Fruit fly (Drosophila melanogaster) whole organism, adult: ENCODE results near the gene trem.

ENCODE experiments used
- CG11617 ChIP-seq: fragments of 200-800 bp; sonication (Bioruptor generic); optimal IDR thresholded peaks from 2 replicates; lab custom pipeline; 2017; ENCODE audit warnings: mild to moderate bottlenecking, missing biosample characterization, missing genetic modification reagents, missing genetic modification characterization
- CG12768 ChIP-seq: fragments of 200-800 bp; sonication (Bioruptor generic); optimal IDR thresholded peaks from 2 replicates; lab custom pipeline; 2017; ENCODE audit warnings: missing biosample characterization, missing genetic modification characterization, mild to moderate bottlenecking, moderate library complexity, missing genetic modification reagents
- CG14711 ChIP-seq: fragments of 200-800 bp; sonication (Bioruptor generic); optimal IDR thresholded peaks from 2 replicates; lab custom pipeline; 2018; ENCODE audit warnings: missing biosample characterization, mild to moderate bottlenecking, missing genetic modification characterization, moderate library complexity
- CG1620 ChIP-seq: fragments of 200-800 bp; sonication (Bioruptor generic); optimal IDR thresholded peaks from 2 replicates; lab custom pipeline; 2016; ENCODE audit warnings: missing biosample characterization, missing genetic modification characterization
- CG33017 ChIP-seq: fragments of 200-800 bp; sonication (Bioruptor generic); optimal IDR thresholded peaks from 2 replicates; lab custom pipeline; 2018; ENCODE audit warnings: missing biosample characterization, mild to moderate bottlenecking, missing genetic modification characterization, moderate library complexity
- CG5204 ChIP-seq: fragments of 200-800 bp; sonication (Bioruptor generic); optimal IDR thresholded peaks from 2 replicates; lab custom pipeline; 2016; ENCODE audit warnings: missing biosample characterization, missing genetic modification characterization
- CG7045 ChIP-seq: fragments of 200-800 bp; sonication (Bioruptor generic); optimal IDR thresholded peaks from 2 replicates; lab custom pipeline; 2017; ENCODE audit warnings: missing biosample characterization, mild to moderate bottlenecking, missing genetic modification characterization
- CG7101 ChIP-seq: fragments of 200-800 bp; sonication (Bioruptor generic); optimal IDR thresholded peaks from 2 replicates; lab custom pipeline; 2018; ENCODE audit warnings: missing biosample characterization, mild to moderate bottlenecking, missing genetic modification characterization, moderate library complexity
- Clk ChIP-seq: fragments of 200-800 bp; sonication (Bioruptor generic); optimal IDR thresholded peaks from 2 replicates; lab custom pipeline; 2017; ENCODE audit warnings: missing biosample characterization, missing genetic modification characterization
- Crg-1 ChIP-seq: fragments of 200-800 bp; sonication (Bioruptor generic); optimal IDR thresholded peaks from 2 replicates; lab custom pipeline; 2016; ENCODE audit warnings: missing biosample characterization, missing genetic modification characterization
- Hr96 ChIP-seq: fragments of 200-800 bp; sonication (Bioruptor generic); optimal IDR thresholded peaks from 2 replicates; lab custom pipeline; 2016; ENCODE audit warnings: missing biosample characterization, missing genetic modification characterization
- Mnt ChIP-seq: fragments of 200-800 bp; sonication (Bioruptor generic); optimal IDR thresholded peaks from 2 replicates; lab custom pipeline; 2016; ENCODE audit warnings: missing biosample characterization, mild to moderate bottlenecking, missing genetic modification characterization
- bab1 ChIP-seq: fragments of 200-800 bp; sonication (Bioruptor generic); optimal IDR thresholded peaks from 3 replicates; lab custom pipeline; 2019; ENCODE audit warnings: missing biosample characterization, mild to moderate bottlenecking, missing genetic modification characterization, moderate library complexity
- cic ChIP-seq: fragments of 200-800 bp; sonication (Bioruptor generic); optimal IDR thresholded peaks from 2 replicates; lab custom pipeline; 2017; ENCODE audit warnings: missing biosample characterization, mild to moderate bottlenecking, missing genetic modification characterization, moderate library complexity
- cnc ChIP-seq, 2 experiments: fragments of >200 bp; optimal IDR thresholded peaks; 2 replicates each; lab custom pipeline; 2017
- kay ChIP-seq: fragments of 200-800 bp; sonication (Bioruptor generic); peaks from one replicate; lab custom pipeline; 2016; ENCODE audit warnings: missing biosample characterization, missing genetic modification characterization, borderline replicate concordance
- ovo ChIP-seq: fragments of 200-800 bp; sonication (Bioruptor generic); optimal IDR thresholded peaks from 2 replicates; lab custom pipeline; 2016; ENCODE audit warnings: missing biosample characterization, missing genetic modification characterization
- pad ChIP-seq: fragments of 200-800 bp; sonication (Bioruptor generic); optimal IDR thresholded peaks from 3 replicates; lab custom pipeline; 2017; ENCODE audit warnings: missing biosample characterization, missing genetic modification characterization, mild to moderate bottlenecking, moderate library complexity, missing genetic modification reagents
- tj ChIP-seq: fragments of 200-800 bp; sonication (Bioruptor generic); optimal IDR thresholded peaks from 3 replicates; lab custom pipeline; 2017; ENCODE audit warnings: missing biosample characterization, mild to moderate bottlenecking, missing genetic modification characterization, moderate library complexity
- toe ChIP-seq: fragments of 200-800 bp; sonication (Bioruptor generic); optimal IDR thresholded peaks from 2 replicates; lab custom pipeline; 2016; ENCODE audit warnings: missing biosample characterization, missing genetic modification characterization

trem gene

DNA sequence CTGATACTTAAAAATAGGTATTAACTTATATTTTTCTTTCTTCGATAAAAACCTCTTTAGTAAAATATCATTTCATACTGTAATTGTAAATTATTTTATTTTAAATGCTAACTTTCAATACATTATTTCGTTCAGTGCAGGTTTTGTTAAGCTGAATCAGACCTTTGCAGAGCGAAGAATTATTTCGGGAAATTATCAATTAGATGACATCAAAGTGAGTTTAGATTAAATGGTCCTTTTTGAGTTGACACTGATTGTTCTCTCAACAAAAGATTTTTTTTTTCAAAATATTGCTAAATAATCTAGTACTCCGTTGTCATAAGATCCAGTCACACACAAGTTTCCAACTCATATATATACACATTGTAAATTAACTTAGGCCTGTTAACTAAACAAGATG lies 11.3 kb upstream of the trem start, which contains the start of the genes CG33934 and Indy-2:
Gene CG33934 (plus strand): TSS at position 301 of the 400 bp plus-strand sequence.
Gene Indy-2 (plus strand): TSS at position 301 of the 400 bp plus-strand sequence.
- no peak for TF ChIP-seq CG7045 (GFP tag; lab: Kevin White, UChicago)
- no peak for TF ChIP-seq toe (GFP tag; lab: Kevin White, UChicago)
- TF ChIP-seq CG11617, result no peak
- TF ChIP-seq CG5204, result no peak
- TF ChIP-seq Crg-1 (GFP tag; lab: Kevin White, UChicago), result no peak
- TF ChIP-seq bab1 (GFP tag; lab: Kevin White, UChicago), result no peak
- no peak for TF ChIP-seq Mnt (GFP tag; lab: Kevin White, UChicago)
- TF ChIP-seq CG1620 (GFP tag; lab: Kevin White, UChicago), result no peak
- no peak for TF ChIP-seq cnc (optimal IDR thresholded peaks at IDR 0.05; lab: Kevin White, UChicago)
- TF ChIP-seq tj (GFP tag; lab: Kevin White, UChicago), result no peak
- no peak for TF ChIP-seq kay (GFP tag; lab: Kevin White, UChicago)
- TF ChIP-seq CG14711, result no peak
- no peak for TF ChIP-seq CG7101 (tag; lab: Kevin White, UChicago)

DNA sequence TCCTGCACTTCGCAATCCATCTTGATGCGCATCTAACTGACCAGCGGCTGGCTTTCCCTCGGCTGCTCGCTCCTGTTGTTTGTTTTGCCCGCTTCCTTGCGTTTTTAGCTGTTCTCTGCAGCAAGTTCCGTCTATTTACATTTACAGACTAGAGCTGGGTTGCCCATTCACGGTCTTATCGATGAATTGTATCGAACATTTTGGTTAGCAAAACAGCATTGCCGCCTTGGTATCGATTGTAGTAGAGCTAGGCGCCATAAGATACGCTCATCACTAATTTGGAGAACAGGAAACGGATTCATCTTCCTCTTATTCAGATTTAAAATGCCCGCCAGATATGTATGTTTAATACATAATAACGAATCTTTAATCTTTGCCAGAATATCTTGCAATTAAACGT lies 4.8 kb upstream of the trem start, which contains the start of gene Regnase-1:
Gene Regnase-1 (minus strand): TSS at position 170 of the 400 bp plus-strand sequence.
- TF ChIP-seq pad (GFP tag; lab: Kevin White, UChicago) (peak; percentile 78), Clk (GFP tag; lab: Kevin White, UChicago) (peak; percentile 22), CG33017 (tag; lab: Kevin White, UChicago) (peak; percentile 83), tj (GFP tag; lab: Kevin White, UChicago) (peak; percentile 63), toe (GFP tag; lab: Kevin White, UChicago) (peak; percentile 72), CG7101 (tag; lab: Kevin White, UChicago) (peak; percentile 92), cnc (optimal IDR thresholded peaks at IDR 0.05; lab: Kevin White, UChicago) (no peak), kay (GFP tag; lab: Kevin White, UChicago) (no peak), CG11617 (peak; percentile 90), Mnt (GFP tag; lab: Kevin White, UChicago) (peak; percentile 78), CG7045 (GFP tag; lab: Kevin White, UChicago) (peak; percentile 91), ovo (GFP tag; lab: Kevin White, UChicago) (peak; percentile 81), Crg-1 (GFP tag; lab: Kevin White, UChicago) (peak; percentile 85), bab1 (GFP tag; lab: Kevin White, UChicago) (peak; percentile 96), CG5204 (peak; percentile 63), CG1620 (GFP tag; lab: Kevin White, UChicago) (peak; percentile 89), CG14711 (peak; percentile 83), cic (GFP tag; lab: Kevin White, UChicago) (peak; percentile 62), Hr96 (GFP tag; lab: Kevin White, UChicago) (peak; percentile 87), CG12768 (GFP tag; lab: Kevin White, UChicago) (peak; percentile 81)

DNA sequence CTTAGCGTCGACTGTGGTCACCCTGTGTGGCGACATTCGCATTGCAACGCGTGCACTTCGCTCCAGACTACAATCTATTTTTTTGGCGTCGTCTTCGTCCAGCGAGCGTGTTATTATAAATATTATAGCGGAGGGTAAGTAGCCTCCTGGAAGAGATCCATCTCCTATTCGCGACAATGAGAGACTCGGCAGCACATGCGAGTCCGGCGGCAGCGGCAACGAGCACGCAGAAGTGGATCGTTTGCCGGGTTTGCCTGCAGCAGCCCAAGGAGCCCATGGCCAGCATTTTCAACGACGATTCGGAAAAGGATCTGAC lies 613 bp upstream of the trem start, which contains the start of gene idc:
Gene idc (plus strand): TSS at position 60 of the 316 bp plus-strand sequence.
- TF ChIP-seq tj (GFP tag; lab: Kevin White, UChicago) (no peak), CG5204 (no peak), CG11617 (peak; percentile 59)

DNA sequence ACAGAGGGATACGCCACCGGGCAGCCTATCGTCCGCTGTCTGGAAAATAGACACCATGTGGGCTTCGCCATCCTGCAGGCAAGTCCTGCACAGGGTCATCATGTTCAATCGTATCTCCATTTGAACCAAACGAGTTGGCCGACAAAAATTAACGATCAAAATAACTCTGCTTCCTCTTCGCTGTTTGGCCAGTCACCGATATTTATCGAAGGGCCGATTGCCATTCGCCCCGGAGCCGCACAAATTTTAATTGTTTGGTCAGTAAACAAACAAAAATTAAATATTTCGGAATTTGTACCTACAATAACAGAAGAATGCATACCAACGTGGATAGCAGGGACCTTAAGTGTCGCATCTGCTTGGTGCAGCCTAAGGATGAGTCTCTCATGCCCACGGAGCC lies 3.3 kb downstream of the trem start, which contains the start of the genes CG4424 and CG4854:
Gene CG4424 (minus strand): TSS at position 200 of the 400 bp plus-strand sequence.
Gene CG4854 (plus strand): TSS at position 218 of the 400 bp plus-strand sequence.
- TF ChIP-seq cic (GFP tag; lab: Kevin White, UChicago) (no peak), tj (GFP tag; lab: Kevin White, UChicago) (no peak), Mnt (GFP tag; lab: Kevin White, UChicago) (no peak), kay (GFP tag; lab: Kevin White, UChicago) (no peak), CG5204 (no peak), CG7101 (tag; lab: Kevin White, UChicago) (no peak), cnc (optimal IDR thresholded peaks at IDR 0.05; lab: Kevin White, UChicago) (no peak), CG12768 (GFP tag; lab: Kevin White, UChicago) (no peak), CG14711 (no peak), CG11617 (no peak), ovo (GFP tag; lab: Kevin White, UChicago) (no peak), Clk (GFP tag; lab: Kevin White, UChicago) (no peak), CG7045 (GFP tag; lab: Kevin White, UChicago) (no peak), pad (GFP tag; lab: Kevin White, UChicago) (no peak), Hr96 (GFP tag; lab: Kevin White, UChicago) (no peak)

DNA sequence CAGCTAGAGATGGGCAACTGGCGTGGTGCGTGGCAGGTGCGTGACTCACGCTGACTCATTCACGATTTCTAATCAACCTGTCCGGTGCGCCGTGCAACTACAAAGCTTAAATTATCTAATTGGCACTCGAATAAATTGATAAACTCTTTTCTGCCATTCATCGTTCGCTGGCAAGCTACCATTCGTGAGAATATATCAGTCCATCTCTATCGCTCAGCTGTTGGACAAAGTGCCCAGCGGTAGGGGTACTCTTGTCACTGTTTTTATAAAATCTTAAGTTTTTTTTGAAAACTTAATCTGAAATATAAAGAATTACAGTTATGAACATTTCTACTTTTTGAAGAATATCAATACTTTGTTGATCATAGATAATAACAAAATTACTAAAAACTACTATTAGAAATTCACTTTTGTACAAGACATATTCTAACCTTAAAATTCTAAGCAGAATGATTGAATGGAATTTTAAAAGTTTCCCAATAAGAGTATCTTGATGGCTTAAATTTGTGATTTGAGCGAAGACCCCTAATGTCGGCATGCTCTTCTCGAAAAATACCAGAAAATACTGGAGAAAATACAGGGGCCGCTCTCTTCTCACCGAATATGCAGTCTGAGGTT lies 9.8 kb downstream of the trem start, which contains the start of the genes PIG-L and psidin:
Gene PIG-L (minus strand): TSS at position 187 of the 618 bp plus-strand sequence.
Gene psidin (plus strand): TSS at position 553 of the 618 bp plus-strand sequence.
- peak; percentile 58 for TF ChIP-seq CG12768 (GFP tag; lab: Kevin White, UChicago)
- peak; percentile 10 for TF ChIP-seq Clk (GFP tag; lab: Kevin White, UChicago)
- peak; percentile 59 for TF ChIP-seq CG14711
- peak; percentile 84 for TF ChIP-seq toe (GFP tag; lab: Kevin White, UChicago)
- no peak for TF ChIP-seq cnc (optimal IDR thresholded peaks at IDR 0.05; lab: Kevin White, UChicago)
- peak; percentile 94 for TF ChIP-seq CG5204
- TF ChIP-seq ovo (GFP tag; lab: Kevin White, UChicago), result peak; percentile 62
- peak; percentile 80 for TF ChIP-seq CG7101 (tag; lab: Kevin White, UChicago)
- peak; percentile 85 for TF ChIP-seq CG7045 (GFP tag; lab: Kevin White, UChicago)
- TF ChIP-seq CG11617, result peak; percentile 92
- TF ChIP-seq Crg-1 (GFP tag; lab: Kevin White, UChicago), result peak; percentile 64
- peak; percentile 25 for TF ChIP-seq bab1 (GFP tag; lab: Kevin White, UChicago)
- TF ChIP-seq pad (GFP tag; lab: Kevin White, UChicago), result peak; percentile 61
- peak; percentile 26 for TF ChIP-seq Mnt (GFP tag; lab: Kevin White, UChicago)
- TF ChIP-seq kay (GFP tag; lab: Kevin White, UChicago), result no peak
- TF ChIP-seq Hr96 (GFP tag; lab: Kevin White, UChicago), result peak; percentile 86
- peak; percentile 14 for TF ChIP-seq cic (GFP tag; lab: Kevin White, UChicago)
- peak; percentile 80 for TF ChIP-seq CG33017 (tag; lab: Kevin White, UChicago)
- TF ChIP-seq CG1620 (GFP tag; lab: Kevin White, UChicago), result peak; percentile 87
- TF ChIP-seq tj (GFP tag; lab: Kevin White, UChicago), result peak; percentile 69
